Fruit fly (Drosophila melanogaster): ENCODE results near the gene Zmynd10.

Zmynd10 gene

DNA sequence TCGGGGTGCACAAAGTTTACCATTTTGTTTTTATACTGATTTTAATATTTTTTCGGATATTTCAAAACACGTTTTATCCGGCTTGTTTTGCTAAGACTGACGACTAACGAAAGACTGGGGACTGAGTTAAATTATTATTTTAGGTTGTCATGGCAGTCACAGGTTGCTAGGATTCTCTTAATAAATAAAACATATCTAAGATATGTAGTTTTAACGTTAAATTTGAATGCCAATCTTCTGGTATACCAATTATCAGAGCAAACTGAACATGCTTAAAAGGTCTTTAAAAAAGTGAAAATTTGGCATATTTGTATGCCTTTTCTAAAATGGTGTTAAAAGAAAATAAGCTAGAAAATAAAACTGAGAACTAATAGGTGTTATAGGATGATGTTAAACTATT is at the start of gene Zmynd10:
TSS of gene Zmynd10 (minus strand) at position 101 of the 400 bp plus-strand sequence.
- TF ChIP-seq Meics (GFP tag; optimal IDR thresholded peaks at IDR 0.05) (no peak), C15 (GFP tag; IDR thresholded peaks at IDR 0.05) (no peak)

DNA sequence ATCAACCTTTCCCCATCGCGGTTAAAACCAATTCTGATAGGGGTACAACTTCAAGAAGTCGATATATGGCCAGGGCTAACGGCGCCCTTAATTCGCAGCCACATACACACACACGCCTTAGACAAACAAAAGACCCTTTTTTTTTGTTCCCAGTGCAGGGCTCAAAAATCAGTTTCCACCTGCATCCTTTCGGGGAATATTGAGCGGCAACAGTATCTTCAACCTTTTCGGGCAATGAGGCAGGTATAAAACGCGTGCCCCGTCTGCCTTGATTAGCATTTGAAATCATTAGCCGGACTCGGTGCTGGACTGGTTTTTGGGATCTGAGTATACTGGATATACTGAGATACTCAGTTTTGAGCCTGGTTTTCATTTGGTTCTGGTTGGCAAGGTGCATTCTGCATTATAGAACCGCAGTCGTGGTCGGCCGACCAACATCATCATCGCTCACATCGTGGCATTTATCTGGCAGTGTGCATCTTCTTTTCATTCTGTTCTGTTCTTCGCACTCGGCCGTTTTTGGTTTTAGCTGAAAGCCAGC is 47.9 kb upstream of the Zmynd10 start:
- TF ChIP-seq CG15073 (GFP tag; optimal IDR thresholded peaks at IDR 0.05) (no peak), ems (GFP tag; optimal IDR thresholded peaks at IDR 0.05) (no peak), Sry-β (GFP tag; optimal IDR thresholded peaks at IDR 0.05) (no peak), tup (GFP tag; optimal IDR thresholded peaks at IDR 0.05) (no peak), gt (GFP tag; IDR thresholded peaks at IDR 0.05) (no peak), ken (GFP tag; IDR thresholded peaks at IDR 0.05) (0 out of 3 replicates have a peak, but pooled peaks have one; percentile 8), gem (tag; optimal IDR thresholded peaks at IDR 0.05) (no peak), sqz (GFP tag; optimal IDR thresholded peaks at IDR 0.05) (peak; percentile 31), sens (GFP tag) (no peak), mld (GFP tag; IDR thresholded peaks at IDR 0.05; ENCODE audit: partially characterized antibody) (no peak), Dbx (GFP tag; IDR thresholded peaks at IDR 0.05) (no peak), CG33213 (GFP tag; optimal IDR thresholded peaks at IDR 0.05) (no peak), CG7928 (GFP tag; optimal IDR thresholded peaks at IDR 0.05) (no peak), kni (GFP tag; optimal IDR thresholded peaks at IDR 0.05) (peak; percentile 79), dpn (GFP tag; optimal IDR thresholded peaks at IDR 0.05) (no peak), corto (GFP tag; optimal IDR thresholded peaks at IDR 0.05) (peak; percentile 51), Vsx1 (GFP tag; optimal IDR thresholded peaks at IDR 0.05) (no peak), HLH4C (GFP tag; IDR thresholded peaks at IDR 0.05; ENCODE audit: partially characterized antibody) (no peak), Six4 (GFP tag; optimal IDR thresholded peaks at IDR 0.05) (no peak), Atf3 (GFP tag; optimal IDR thresholded peaks at IDR 0.05) (no peak), Usf (GFP tag; optimal IDR thresholded peaks at IDR 0.05) (no peak), ATbp (GFP tag; optimal IDR thresholded peaks at IDR 0.05) (no peak), ac (GFP tag; optimal IDR thresholded peaks at IDR 0.05) (peak; percentile 75), Poxn (GFP tag; IDR thresholded peaks at IDR 0.05) (no peak), sens-2 (GFP tag; IDR thresholded peaks at IDR 0.05) (no peak), Camta (GFP tag; optimal IDR thresholded peaks at IDR 0.05) (no peak), Aef1 (GFP tag; IDR thresholded peaks at IDR 0.05) (no peak), CG13624 (GFP tag; optimal IDR thresholded peaks at IDR 0.05) (no peak), gcm (GFP tag; optimal IDR thresholded peaks at IDR 0.05) (peak; percentile 13), otp (GFP tag; IDR thresholded peaks at IDR 0.05) (no peak), Kr (GFP tag; optimal IDR thresholded peaks at IDR 0.05) (peak; percentile 78), CG7271 (tag; optimal IDR thresholded peaks at IDR 0.05) (no peak), CG18011 (GFP tag; optimal IDR thresholded peaks at IDR 0.05) (no peak), esg (GFP tag; conservative IDR thresholded peaks at IDR 0.05) (no peak), Ets65A (GFP tag) (peak; percentile 51), Nf-YC (tag; optimal IDR thresholded peaks at IDR 0.05) (no peak), BtbVII (GFP tag; optimal IDR thresholded peaks at IDR 0.05) (no peak), fru (optimal IDR thresholded peaks at IDR 0.05) (no peak), CG17186 (GFP tag; optimal IDR thresholded peaks at IDR 0.05) (no peak), Nf-YB (GFP tag; optimal IDR thresholded peaks at IDR 0.05) (no peak), Trl (optimal IDR thresholded peaks at IDR 0.05) (no peak), Trl (GFP tag; optimal IDR thresholded peaks at IDR 0.05) (no peak), CG2199 (GFP tag; IDR thresholded peaks at IDR 0.05) (peak; percentile 78; the same call in 1 of the 3 replicates), CG10431 (GFP tag; optimal IDR thresholded peaks at IDR 0.05) (no peak), zen (tag; optimal IDR thresholded peaks at IDR 0.05) (peak; percentile 68), crc (GFP tag; optimal IDR thresholded peaks at IDR 0.05) (no peak), tll (GFP tag; optimal IDR thresholded peaks at IDR 0.05) (peak in 1 of 2 experiments; percentile 95)
